Fruit fly (Drosophila melanogaster): ENCODE results near the gene CG1789.

The CG1789 gene

dm6 chrX:8671348-8672298 is 48.7 kb upstream of the CG1789 start (continued):
- TF ChIP-seq ranshi (GFP tag; IDR thresholded peaks at IDR 0.05) (peak; percentile 44; the same call in 1 of the 2 replicates), CG9932 (GFP tag; IDR thresholded peaks at IDR 0.05) (no peak), Rx (GFP tag; IDR thresholded peaks at IDR 0.05) (peak; percentile 59), CG8924 (tag; optimal IDR thresholded peaks at IDR 0.05) (peak; percentile 40), CG11247 (GFP tag; IDR thresholded peaks at IDR 0.05) (peak; percentile 27; the same call in 1 of the 2 replicates), Gug (GFP tag; IDR thresholded peaks at IDR 0.05) (peak; percentile 53; the same call in 2 of the 4 replicates), CG10267 (tag; optimal IDR thresholded peaks at IDR 0.05) (peak; percentile 55), abd-A (tag; optimal IDR thresholded peaks at IDR 0.05) (peak; percentile 3), Usf (GFP tag; optimal IDR thresholded peaks at IDR 0.05) (no peak), CG6791 (GFP tag; IDR thresholded peaks at IDR 0.05; ENCODE audit: partially characterized antibody) (no peak), kah (GFP tag; optimal IDR thresholded peaks at IDR 0.05) (no peak), CG17328 (GFP tag; IDR thresholded peaks at IDR 0.05) (peak; percentile 80), chm (GFP tag; IDR thresholded peaks at IDR 0.05) (peak; percentile 60; the same call in 1 of the 2 replicates), CG11560 (tag; IDR thresholded peaks at IDR 0.05) (no peak), jigr1 (GFP tag; IDR thresholded peaks at IDR 0.05) (no peak), lola (GFP tag; optimal IDR thresholded peaks at IDR 0.05) (peak in 1 of 3 experiments; percentile 75), CG10979 (tag; optimal IDR thresholded peaks at IDR 0.05) (peak; percentile 73), ERR (GFP tag; optimal IDR thresholded peaks at IDR 0.05) (no peak), CG6689 (GFP tag; IDR thresholded peaks at IDR 0.05) (peak; percentile 68; the same call in 1 of the 2 replicates), CG2678 (tag; optimal IDR thresholded peaks at IDR 0.05) (peak; percentile 40), sens (GFP tag) (peak; percentile 87), Atf6 (GFP tag; IDR thresholded peaks at IDR 0.05) (no peak), Hr78 (GFP tag; optimal IDR thresholded peaks at IDR 0.05) (no peak), tio (GFP tag; optimal IDR thresholded peaks at IDR 0.05) (peak; percentile 9), pum (GFP tag; optimal IDR thresholded peaks at IDR 0.05) (peak; percentile 6), HmgZ (tag; optimal IDR thresholded peaks at IDR 0.05) (no peak), CG2875 (GFP tag; optimal IDR thresholded peaks at IDR 0.05) (peak; percentile 7), CG3995 (GFP tag; optimal IDR thresholded peaks at IDR 0.05) (no peak), CG14050 (GFP tag; IDR thresholded peaks at IDR 0.05) (no peak), bab2 (GFP tag; optimal IDR thresholded peaks at IDR 0.05) (peak; percentile 59), CG1602 (GFP tag; optimal IDR thresholded peaks at IDR 0.05) (peak; percentile 14), CG16815 (GFP tag; optimal IDR thresholded peaks at IDR 0.05) (peak; percentile 44), CG12155 (GFP tag; optimal IDR thresholded peaks at IDR 0.05) (no peak)

- TF ChIP-seq hkb (optimal IDR thresholded peaks at IDR 0.05) (peak; percentile 16), hkb (GFP tag; IDR thresholded peaks at IDR 0.05) (peak; percentile 62; the same call in 1 of the 2 replicates), CG17186 (GFP tag; optimal IDR thresholded peaks at IDR 0.05) (peak; percentile 42), CG6683 (GFP tag; optimal IDR thresholded peaks at IDR 0.05) (peak; percentile 5), wor (GFP tag; IDR thresholded peaks at IDR 0.05) (no peak), CG16815 (GFP tag; optimal IDR thresholded peaks at IDR 0.05) (no peak), CG12219 (GFP tag; optimal IDR thresholded peaks at IDR 0.05) (no peak), gro (GFP tag; optimal IDR thresholded peaks at IDR 0.05) (peak; percentile 10), bowl (GFP tag; IDR thresholded peaks at IDR 0.05) (no peak), Drgx (GFP tag; IDR thresholded peaks at IDR 0.05) (peak; percentile 64; the same call in 1 of the 2 replicates), NfI (GFP tag; optimal IDR thresholded peaks at IDR 0.05) (peak; percentile 63), CG11085 (GFP tag; IDR thresholded peaks at IDR 0.05) (peak; percentile 60), CG11696 (GFP tag; IDR thresholded peaks at IDR 0.05) (no peak), disco-r (GFP tag; optimal IDR thresholded peaks at IDR 0.05) (no peak), sug (tag; optimal IDR thresholded peaks at IDR 0.05) (peak; percentile 57), PHDP (tag; optimal IDR thresholded peaks at IDR 0.05) (peak; percentile 20), Dfd (GFP tag; optimal IDR thresholded peaks at IDR 0.05) (no peak), bcd (GFP tag; optimal IDR thresholded peaks at IDR 0.05) (peak; percentile 32)
Observed at dm6 chrX:8676631-8677224, 43.6 kb upstream of the CG1789 start, which contains the start of gene Rubicon. Gene Rubicon (plus strand): TSS chrX:8677063.

Measured in whole organism, embryonic.